Worm (Caenorhabditis elegans): Measurements from ENCODE around the gene F32F2.4.

ce11 chrV:13236507-13236906, 39.6 kb upstream of the F32F2.4 start, which contains the start of gene dmd-10:
- TF ChIP-seq ama-1 (optimal IDR thresholded peaks at IDR 0.05) (no peak), B0310.2 (tag; optimal IDR thresholded peaks at IDR 0.05) (no peak), hmbx-1 (tag; optimal IDR thresholded peaks at IDR 0.05) (no peak), tbx-37 (GFP tag; conservative IDR thresholded peaks at IDR 0.05) (no peak), hnd-1 (tag; optimal IDR thresholded peaks at IDR 0.05) (no peak), ets-7 (tag; optimal IDR thresholded peaks at IDR 0.05) (no peak), hmg-4 (GFP tag; optimal IDR thresholded peaks at IDR 0.05) (no peak), flt-1 (GFP tag; IDR thresholded peaks at IDR 0.05) (no peak), tra-4 (tag; optimal IDR thresholded peaks at IDR 0.05) (no peak), pes-1 (GFP tag; IDR thresholded peaks at IDR 0.05) (no peak), aly-1 (tag; optimal IDR thresholded peaks at IDR 0.05) (no peak), tbx-11 (GFP tag; IDR thresholded peaks at IDR 0.05) (no peak)
